Worm (Caenorhabditis elegans) whole organism, late embryonic: ENCODE data around the gene rop-1.

ENCODE experiments used
- C08G9.2 ChIP-seq: sonication (generic microtip); optimal IDR thresholded peaks from 2 replicates; lab custom pipeline; 2016; ENCODE audit warnings: mild to moderate bottlenecking, missing genetic modification characterization, moderate library complexity, missing compliant biosample characterization
- C38D4.7 ChIP-seq: fragments of 200-800 bp; sonication (Bioruptor generic); optimal IDR thresholded peaks from 2 replicates; lab custom pipeline; 2018; ENCODE audit warnings: mild to moderate bottlenecking, missing genetic modification characterization, moderate library complexity, missing compliant biosample characterization
- K02D7.2 ChIP-seq: sonication (generic microtip); optimal IDR thresholded peaks from 2 replicates; lab custom pipeline; 2017; ENCODE audit warnings: mild to moderate bottlenecking, missing genetic modification characterization, missing compliant biosample characterization
- K09A11.1 ChIP-seq: sonication (generic microtip); optimal IDR thresholded peaks from 2 replicates; lab custom pipeline; 2017; ENCODE audit warnings: antibody characterized with exemption, mild to moderate bottlenecking, missing genetic modification characterization, missing compliant biosample characterization; ENCODE audit not compliant: insufficient read depth
- ceh-18 ChIP-seq: sonication (generic microtip); optimal IDR thresholded peaks from 2 replicates; lab custom pipeline; 2016; ENCODE audit warnings: missing genetic modification characterization, missing compliant biosample characterization
- ceh-24 ChIP-seq: sonication (generic microtip); optimal IDR thresholded peaks from 2 replicates; lab custom pipeline; 2016; ENCODE audit warnings: mild to moderate bottlenecking, missing genetic modification characterization, missing compliant biosample characterization
- ceh-30 ChIP-seq: fragments of 150-350 bp; optimal IDR thresholded peaks from 2 replicates; lab custom pipeline; 2014; ENCODE audit warnings: missing biosample characterization, missing genetic modification characterization
- ceh-31 ChIP-seq: sonication (generic microtip); optimal IDR thresholded peaks from 2 replicates; lab custom pipeline; 2016; ENCODE audit warnings: missing genetic modification characterization, missing compliant biosample characterization
- ceh-34 ChIP-seq: sonication (generic microtip); optimal IDR thresholded peaks from 2 replicates; lab custom pipeline; 2016; ENCODE audit warnings: mild to moderate bottlenecking, missing genetic modification characterization, missing compliant biosample characterization
- ceh-45 ChIP-seq: fragments of 200-800 bp; sonication (Bioruptor generic); IDR thresholded peaks from 2 replicates; pipeline ENCODE4 v1.3.6; 2022; ENCODE audit warnings: missing genetic modification reagents, missing genetic modification characterization, missing compliant biosample characterization
- ceh-9 ChIP-seq: sonication (generic microtip); optimal IDR thresholded peaks from 2 replicates; lab custom pipeline; 2016; ENCODE audit warnings: mild to moderate bottlenecking, missing genetic modification characterization, inconsistent platforms, missing compliant biosample characterization
- dve-1 ChIP-seq: sonication (generic microtip); optimal IDR thresholded peaks from 2 replicates; lab custom pipeline; 2017; ENCODE audit warnings: antibody characterized with exemption, mild to moderate bottlenecking, missing genetic modification characterization, missing compliant biosample characterization
- elt-4 ChIP-seq: sonication (generic microtip); optimal IDR thresholded peaks from 2 replicates; lab custom pipeline; 2016; ENCODE audit warnings: missing genetic modification characterization, missing compliant biosample characterization
- ets-4 ChIP-seq: sonication (generic microtip); optimal IDR thresholded peaks from 2 replicates; lab custom pipeline; 2016; ENCODE audit warnings: missing genetic modification characterization, missing compliant biosample characterization
- fax-1 ChIP-seq: sonication (generic microtip); optimal IDR thresholded peaks from 2 replicates; lab custom pipeline; 2016; ENCODE audit warnings: missing genotype, missing genetic modification characterization, missing compliant biosample characterization
- fkh-10 ChIP-seq: fragments of 150-350 bp; optimal IDR thresholded peaks from 2 replicates; lab custom pipeline; 2014; ENCODE audit warnings: missing biosample characterization, missing genetic modification reagents, missing genetic modification characterization
- fkh-6 ChIP-seq: sonication (generic microtip); optimal IDR thresholded peaks from 2 replicates; lab custom pipeline; 2016; ENCODE audit warnings: missing genetic modification characterization, missing compliant biosample characterization
- hlh-30 ChIP-seq: sonication (generic microtip); optimal IDR thresholded peaks from 2 replicates; lab custom pipeline; 2017; ENCODE audit warnings: antibody characterized with exemption, missing genetic modification characterization, missing compliant biosample characterization; ENCODE audit not compliant: insufficient read depth
- hlh-8 ChIP-seq: sonication (generic microtip); optimal IDR thresholded peaks from 2 replicates; lab custom pipeline; 2016; ENCODE audit warnings: missing genotype, missing genetic modification characterization, missing compliant biosample characterization
- lin-11 ChIP-seq: fragments of 200-800 bp; sonication (Bioruptor generic); optimal IDR thresholded peaks from 2 replicates; lab custom pipeline; 2018; ENCODE audit warnings: mild to moderate bottlenecking, missing genetic modification characterization, missing compliant biosample characterization
- nhr-232 ChIP-seq: sonication (generic microtip); optimal IDR thresholded peaks from 2 replicates; lab custom pipeline; 2016; ENCODE audit warnings: missing genetic modification characterization, missing compliant biosample characterization
- npax-4 ChIP-seq: sonication (generic microtip); optimal IDR thresholded peaks from 2 replicates; lab custom pipeline; 2016; ENCODE audit warnings: missing genetic modification characterization, missing compliant biosample characterization
- pax-1 ChIP-seq: fragments of 150-350 bp; optimal IDR thresholded peaks from 2 replicates; lab custom pipeline; 2014; ENCODE audit warnings: missing biosample characterization, missing genetic modification characterization
- pha-2 ChIP-seq: sonication (generic microtip); optimal IDR thresholded peaks from 2 replicates; lab custom pipeline; 2017; ENCODE audit warnings: mild to moderate bottlenecking, missing genetic modification characterization, missing compliant biosample characterization
- pha-4 ChIP-seq: fragments of 150-350 bp; optimal IDR thresholded peaks from 2 replicates; lab custom pipeline; 2018; ENCODE audit warnings: missing biosample characterization, missing genetic modification reagents, missing genetic modification characterization
- pqm-1 ChIP-seq: sonication (generic microtip); optimal IDR thresholded peaks from 2 replicates; lab custom pipeline; 2016; ENCODE audit warnings: missing genetic modification characterization, missing compliant biosample characterization
- ref-2 ChIP-seq: sonication (generic microtip); optimal IDR thresholded peaks from 2 replicates; lab custom pipeline; 2016; ENCODE audit warnings: missing genetic modification characterization, missing compliant biosample characterization
- sdc-2 ChIP-seq: sonication (generic microtip); optimal IDR thresholded peaks from 2 replicates; lab custom pipeline; 2016; ENCODE audit warnings: missing genotype, missing genetic modification characterization, missing compliant biosample characterization
- tbx-2 ChIP-seq: sonication (generic microtip); optimal IDR thresholded peaks from 2 replicates; lab custom pipeline; 2016; ENCODE audit warnings: missing genetic modification characterization, missing compliant biosample characterization
- tbx-7 ChIP-seq: sonication (generic microtip); optimal IDR thresholded peaks from 2 replicates; lab custom pipeline; 2016; ENCODE audit warnings: missing genotype, missing genetic modification characterization, missing compliant biosample characterization
- ttx-3 ChIP-seq: sonication (generic microtip); optimal IDR thresholded peaks from 2 replicates; lab custom pipeline; 2016; ENCODE audit warnings: missing genetic modification reagents, missing genetic modification characterization, missing compliant biosample characterization
- zip-5 ChIP-seq: sonication (generic microtip); optimal IDR thresholded peaks from 2 replicates; lab custom pipeline; 2016; ENCODE audit warnings: missing genetic modification characterization, missing compliant biosample characterization
- ztf-16 ChIP-seq: sonication (generic microtip); optimal IDR thresholded peaks from 2 replicates; lab custom pipeline; 2017; ENCODE audit warnings: missing genetic modification characterization, missing compliant biosample characterization

The rop-1 gene

DNA sequence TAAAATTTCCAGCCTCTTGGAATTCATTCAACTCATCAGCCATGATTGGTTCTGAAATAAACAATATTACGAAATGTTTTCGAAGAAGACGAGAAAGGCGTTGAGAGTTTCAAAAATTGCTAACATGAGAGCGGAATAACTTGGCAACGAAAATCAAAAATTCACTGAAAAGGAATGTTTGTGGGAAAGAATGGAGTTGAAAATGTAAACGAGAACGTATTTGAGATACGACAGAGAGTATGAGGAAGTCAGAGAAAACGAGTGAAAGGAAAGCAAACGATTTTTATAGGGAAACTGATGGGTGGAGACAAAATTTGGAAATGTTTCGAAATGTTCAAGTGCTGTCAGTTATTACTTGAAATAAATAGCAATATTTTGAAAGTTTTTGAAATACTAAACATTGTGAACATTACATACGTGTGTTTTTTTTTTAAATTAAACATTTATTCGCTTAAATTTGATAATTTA, at the start of gene rop-1:
Gene rop-1, minus strand, starts transcription at position 51 of the 468 bp plus-strand sequence.
- TF ChIP-seq C08G9.2 (tag; lab: Kevin White, UChicago) = no peak
- no peak for TF ChIP-seq pha-2 (tag; lab: Kevin White, UChicago)
- TF ChIP-seq hlh-8 (tag; lab: Kevin White, UChicago) = no peak
- no peak for TF ChIP-seq K09A11.1
- no peak for TF ChIP-seq npax-4
- TF ChIP-seq ceh-45 (GFP tag; lab: Robert Waterston, UW) = no peak

DNA sequence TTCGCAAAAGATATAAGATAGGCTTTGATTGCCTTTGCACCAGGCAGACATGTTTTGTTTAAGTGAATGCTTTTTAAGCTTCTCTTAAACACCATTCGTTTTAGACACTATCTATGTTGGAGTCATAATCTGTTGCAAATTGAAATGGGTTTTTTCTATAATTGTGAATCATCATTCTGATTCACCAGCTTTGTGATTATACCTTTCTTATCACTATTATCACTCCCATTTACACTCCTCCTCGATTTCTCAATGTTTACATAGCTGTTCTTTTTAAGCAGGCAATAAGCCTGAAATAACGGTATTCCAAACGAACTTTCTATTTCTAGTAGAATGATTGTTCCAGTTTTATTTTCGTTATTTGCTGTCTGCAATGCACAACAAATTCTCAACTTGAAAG, 42.2 kb upstream of the rop-1 start, which contains the start of gene B0024.4:
Gene B0024.4, plus strand, starts transcription at position 301 of the 400 bp plus-strand sequence.
- no peak for TF ChIP-seq tbx-7 (tag; lab: Kevin White, UChicago)

DNA sequence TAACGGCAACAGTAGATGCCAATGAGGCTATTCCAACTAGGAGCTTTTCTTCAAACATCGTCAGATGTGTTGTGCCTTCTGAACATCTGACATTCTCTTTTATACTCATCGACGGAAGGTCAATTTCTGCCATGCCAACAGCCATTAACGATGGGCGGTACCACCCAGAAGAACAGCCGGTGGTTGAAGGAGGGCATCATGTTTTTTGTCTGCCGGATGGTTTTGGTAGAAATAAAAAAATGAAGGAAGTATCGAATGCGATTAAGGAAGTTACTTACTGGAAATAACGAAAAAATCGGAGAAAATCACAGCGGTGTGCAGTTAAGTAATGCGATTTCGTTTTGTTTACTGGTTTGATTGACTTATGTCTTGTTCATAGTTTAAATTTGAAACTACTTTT, 39.7 kb upstream of the rop-1 start, which contains the start of gene col-150:
Gene col-150, minus strand, starts transcription at position 101 of the 400 bp plus-strand sequence.
- no peak for TF ChIP-seq ttx-3 (tag; lab: Kevin White, UChicago)
- no peak for TF ChIP-seq npax-4
- no peak for TF ChIP-seq elt-4 (tag; lab: Kevin White, UChicago)
- TF ChIP-seq C38D4.7 = no peak
- TF ChIP-seq ets-4 = no peak
- TF ChIP-seq pqm-1 (tag; lab: Kevin White, UChicago) = no peak
- TF ChIP-seq tbx-2 (tag; lab: Kevin White, UChicago) = no peak
- no peak for TF ChIP-seq pha-4 (tag; lab: Kevin White, UChicago)
- no peak for TF ChIP-seq pax-1 (tag; lab: Kevin White, UChicago)
- no peak for TF ChIP-seq ceh-18 (tag; lab: Kevin White, UChicago)
- TF ChIP-seq ceh-24 (tag; lab: Kevin White, UChicago) = no peak
- no peak for TF ChIP-seq dve-1
- no peak for TF ChIP-seq ceh-30
- no peak for TF ChIP-seq hlh-8 (tag; lab: Kevin White, UChicago)
- no peak for TF ChIP-seq ceh-9
- no peak for TF ChIP-seq zip-5
- TF ChIP-seq fax-1 = no peak
- no peak for TF ChIP-seq hlh-30 (tag; lab: Kevin White, UChicago)

DNA sequence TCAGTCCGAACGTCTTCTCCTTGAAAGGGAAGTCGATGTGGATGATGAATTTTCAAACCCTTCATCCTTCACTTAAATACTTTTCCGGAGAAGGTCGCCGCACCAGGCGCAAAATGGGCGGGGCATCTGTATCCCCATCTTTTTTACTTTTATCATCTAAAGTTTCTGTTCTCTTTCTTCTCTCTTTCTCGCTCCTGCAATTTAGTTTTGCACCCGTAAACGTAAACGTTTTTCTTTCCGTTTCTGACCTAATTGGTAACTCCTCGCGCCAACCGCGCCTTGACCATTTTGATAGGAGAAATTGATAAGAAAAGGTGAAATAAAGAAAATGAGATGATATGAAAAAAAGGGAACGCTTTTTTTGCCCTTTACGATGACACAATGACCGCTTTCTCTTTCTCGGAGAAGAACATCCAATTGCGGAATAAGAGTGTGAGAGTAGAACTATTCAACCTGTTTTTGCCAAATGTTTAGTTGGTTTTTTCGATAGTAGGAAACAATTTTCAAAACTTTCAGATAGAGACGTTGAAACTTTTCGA, 38.0 kb upstream of the rop-1 start, which contains the start of gene col-149:
Gene col-149, minus strand, starts transcription at position 51 of the 539 bp plus-strand sequence.
- TF ChIP-seq ztf-16 (tag; lab: Kevin White, UChicago) (no peak), nhr-232 (no peak), ceh-24 (tag; lab: Kevin White, UChicago) (no peak), ceh-18 (tag; lab: Kevin White, UChicago) (no peak), lin-11 (tag; lab: Kevin White, UChicago) (no peak), ceh-31 (tag; lab: Kevin White, UChicago) (no peak), fkh-10 (GFP tag; lab: Kevin White, UChicago) (no peak), ceh-30 (no peak), sdc-2 (tag; lab: Kevin White, UChicago) (no peak), ceh-34 (tag; lab: Kevin White, UChicago) (no peak), K02D7.2 (tag; lab: Kevin White, UChicago) (no peak), fkh-6 (tag; lab: Kevin White, UChicago) (no peak)

DNA sequence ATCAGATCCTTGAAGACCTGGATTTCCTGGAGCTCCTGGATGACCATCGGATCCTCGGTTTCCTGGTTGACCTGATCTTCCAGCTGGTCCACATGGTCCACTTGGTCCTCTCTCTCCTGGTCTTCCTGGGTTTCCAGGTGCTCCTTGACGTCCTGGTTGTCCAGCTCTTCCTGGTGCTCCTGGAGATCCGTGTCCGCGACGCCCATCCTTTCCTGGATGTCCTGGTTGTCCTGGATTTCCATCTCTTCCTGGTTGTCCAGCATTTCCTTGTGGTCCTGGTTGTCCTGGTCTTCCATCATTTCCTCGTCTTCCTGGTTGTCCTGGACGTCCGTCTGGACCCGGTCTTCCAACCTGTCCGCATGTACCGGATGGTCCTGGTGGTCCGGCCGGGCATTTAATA, 37.0 kb upstream of the rop-1 start:
- TF ChIP-seq ceh-30 = no peak
- no peak for TF ChIP-seq ceh-31 (tag; lab: Kevin White, UChicago)
- no peak for TF ChIP-seq ref-2 (tag; lab: Kevin White, UChicago)
- no peak for TF ChIP-seq nhr-232
